Comparison of ENCODE assay signal across 2 worm cellular contexts in genomic region chrIII:7897733-7898132, ce11.
A peak's percentile ranks its signal among the peaks of the same experiment; 100 is the strongest.
TF ChIP-seq lines count a peak whose summit lies in the region.

No protein-coding gene starts in this region.

TF ChIP-seq in whole organism, L1 larva, 84 proteins besides CTCF, POLR2A, EP300 and RAD21 (continued from another document):
- TF ChIP-seq nhr-90 (tag; optimal IDR thresholded peaks at IDR 0.05; lab: Kevin White, UChicago; ENCODE audit: poor library complexity) (peak; percentile 71), efl-1 (optimal IDR thresholded peaks at IDR 0.05; lab: Kevin White, UChicago) (no peak), efl-1 (GFP tag; optimal IDR thresholded peaks at IDR 0.05 in 1 of 2; lab: Kevin White, UChicago) (peak in 1 of 2 experiments; percentile 87), tbx-2 (tag; optimal IDR thresholded peaks at IDR 0.05; lab: Kevin White, UChicago) (peak; percentile 62), fos-1 (tag; optimal IDR thresholded peaks at IDR 0.05; lab: Kevin White, UChicago) (no peak), ces-1 (GFP tag; optimal IDR thresholded peaks at IDR 0.05; lab: Kevin White, UChicago) (no peak), nhr-47 (tag; optimal IDR thresholded peaks at IDR 0.05; lab: Kevin White, UChicago) (peak; percentile 36), nhr-20 (tag; optimal IDR thresholded peaks at IDR 0.05; lab: Kevin White, UChicago) (peak; percentile 81), lin-35 (GFP tag; optimal IDR thresholded peaks at IDR 0.05; lab: Kevin White, UChicago) (peak in 1 of 2 experiments; percentile 49), nhr-71 (tag; optimal IDR thresholded peaks at IDR 0.05; lab: Kevin White, UChicago) (peak; percentile 75), unc-62 (GFP tag; optimal IDR thresholded peaks at IDR 0.05; lab: Kevin White, UChicago) (no peak), ceh-90 (tag; optimal IDR thresholded peaks at IDR 0.05; lab: Kevin White, UChicago) (no peak)
TF ChIP-seq in whole organism, L1 larva: peak in this region for 18.

TF ChIP-seq in whole organism, L3 larva, 47 proteins besides CTCF, POLR2A, EP300 and RAD21 (continued from another document):
- TF ChIP-seq nhr-23 (tag; optimal IDR thresholded peaks at IDR 0.05; lab: Kevin White, UChicago) = peak; percentile 71
